Worm (Caenorhabditis elegans): ENCODE data around the gene R12B2.2.

The R12B2.2 gene

ce11 chrIII:5824450-5824972, 17.7 kb downstream of the R12B2.2 start:
- TF ChIP-seq zag-1 (tag; optimal IDR thresholded peaks at IDR 0.05), result no peak
- TF ChIP-seq egl-27 (tag; optimal IDR thresholded peaks at IDR 0.05), result no peak
- no peak for TF ChIP-seq nhr-25 (tag; optimal IDR thresholded peaks at IDR 0.05)
- no peak for TF ChIP-seq nhr-23 (tag; optimal IDR thresholded peaks at IDR 0.05)
- TF ChIP-seq lsy-12 (tag; optimal IDR thresholded peaks at IDR 0.05), result no peak
- TF ChIP-seq eor-1 (tag; optimal IDR thresholded peaks at IDR 0.05), result no peak
- no peak for TF ChIP-seq ceh-9 (tag; optimal IDR thresholded peaks at IDR 0.05)
- TF ChIP-seq aly-2 (tag; optimal IDR thresholded peaks at IDR 0.05), result no peak
- no peak for TF ChIP-seq nhr-237 (tag; optimal IDR thresholded peaks at IDR 0.05)
- TF ChIP-seq ZK546.5 (tag; optimal IDR thresholded peaks at IDR 0.05), result no peak
- TF ChIP-seq jun-1 (tag; optimal IDR thresholded peaks at IDR 0.05), result no peak
- no peak for TF ChIP-seq elt-2 (tag; optimal IDR thresholded peaks at IDR 0.05)
- no peak for TF ChIP-seq tbx-2 (tag; optimal IDR thresholded peaks at IDR 0.05)
- no peak for TF ChIP-seq egl-5 (tag; optimal IDR thresholded peaks at IDR 0.05)
- TF ChIP-seq nhr-67 (tag; optimal IDR thresholded peaks at IDR 0.05), result no peak
- no peak for TF ChIP-seq elt-3 (tag; optimal IDR thresholded peaks at IDR 0.05)
- TF ChIP-seq nfya-1 (tag; optimal IDR thresholded peaks at IDR 0.05; ENCODE audit: insufficient read depth), result no peak
- TF ChIP-seq nhr-11 (tag; optimal IDR thresholded peaks at IDR 0.05), result no peak
- no peak for TF ChIP-seq ceh-28 (tag; optimal IDR thresholded peaks at IDR 0.05)

ce11 chrIII:5826895-5827437, 20.1 kb downstream of the R12B2.2 start:
- no peak for TF ChIP-seq fkh-2 (tag; optimal IDR thresholded peaks at IDR 0.05)
- TF ChIP-seq egl-27 (tag; optimal IDR thresholded peaks at IDR 0.05), result no peak
- peak; percentile 3 for TF ChIP-seq nfya-1 (tag; optimal IDR thresholded peaks at IDR 0.05; ENCODE audit: insufficient read depth)
- TF ChIP-seq jun-1 (tag; optimal IDR thresholded peaks at IDR 0.05), result no peak
- TF ChIP-seq nhr-43 (tag; optimal IDR thresholded peaks at IDR 0.05; ENCODE audit: poor library complexity, severe bottlenecking), result no peak
- TF ChIP-seq skn-1 (tag; optimal IDR thresholded peaks at IDR 0.05), result no peak
- no peak for TF ChIP-seq ceh-16 (tag; optimal IDR thresholded peaks at IDR 0.05)
- TF ChIP-seq fkh-10 (GFP tag; optimal IDR thresholded peaks at IDR 0.05), result no peak
- TF ChIP-seq mdl-1 (tag; optimal IDR thresholded peaks at IDR 0.05), result no peak

ce11 chrIII:5828065-5828464, 21.2 kb downstream of the R12B2.2 start:
- TF ChIP-seq eor-1 (tag; optimal IDR thresholded peaks at IDR 0.05) (no peak), unc-39 (tag; optimal IDR thresholded peaks at IDR 0.05) (no peak), fkh-2 (tag; optimal IDR thresholded peaks at IDR 0.05) (no peak), hmg-11 (tag; optimal IDR thresholded peaks at IDR 0.05) (no peak), jun-1 (tag; optimal IDR thresholded peaks at IDR 0.05) (no peak), elt-3 (tag; optimal IDR thresholded peaks at IDR 0.05) (no peak)

ce11 chrIII:5832442-5832841, 25.6 kb downstream of the R12B2.2 start:
- TF ChIP-seq unc-39 (tag; optimal IDR thresholded peaks at IDR 0.05), result no peak
- TF ChIP-seq egl-5 (tag; optimal IDR thresholded peaks at IDR 0.05), result no peak
- TF ChIP-seq jun-1 (tag; optimal IDR thresholded peaks at IDR 0.05), result no peak
- no peak for TF ChIP-seq hmg-11 (tag; optimal IDR thresholded peaks at IDR 0.05)
- TF ChIP-seq daf-12 (tag; optimal IDR thresholded peaks at IDR 0.05), result no peak
- no peak for TF ChIP-seq nhr-12 (tag; optimal IDR thresholded peaks at IDR 0.05)
- no peak for TF ChIP-seq mdl-1 (tag; optimal IDR thresholded peaks at IDR 0.05)
- no peak for TF ChIP-seq nhr-11 (tag; optimal IDR thresholded peaks at IDR 0.05)
- TF ChIP-seq ceh-9 (tag; optimal IDR thresholded peaks at IDR 0.05), result no peak
- no peak for TF ChIP-seq tbx-2 (tag; optimal IDR thresholded peaks at IDR 0.05)
- TF ChIP-seq nhr-67 (tag; optimal IDR thresholded peaks at IDR 0.05), result no peak
- no peak for TF ChIP-seq nhr-77 (tag; optimal IDR thresholded peaks at IDR 0.05)
- no peak for TF ChIP-seq ceh-16 (tag; optimal IDR thresholded peaks at IDR 0.05)

ce11 chrIII:5833376-5833775, 26.6 kb downstream of the R12B2.2 start, which contains the start of the genes R12B2.13 and mdt-15:
Gene R12B2.13, minus strand, starts transcription at chrIII:5833476.
Gene mdt-15, minus strand, starts transcription at chrIII:5833751.
- TF ChIP-seq mdl-1 (tag; optimal IDR thresholded peaks at IDR 0.05) (no peak), pqm-1 (tag; optimal IDR thresholded peaks at IDR 0.05) (no peak), nhr-77 (tag; optimal IDR thresholded peaks at IDR 0.05) (no peak), elt-1 (tag; optimal IDR thresholded peaks at IDR 0.05) (no peak), zag-1 (tag; optimal IDR thresholded peaks at IDR 0.05) (no peak), skn-1 (tag; optimal IDR thresholded peaks at IDR 0.05) (no peak), ceh-16 (tag; optimal IDR thresholded peaks at IDR 0.05) (no peak), elt-2 (tag; optimal IDR thresholded peaks at IDR 0.05) (no peak), unc-39 (tag; optimal IDR thresholded peaks at IDR 0.05) (no peak), daf-12 (tag; optimal IDR thresholded peaks at IDR 0.05) (no peak), nhr-11 (tag; optimal IDR thresholded peaks at IDR 0.05) (no peak), ztf-11 (tag; optimal IDR thresholded peaks at IDR 0.05) (no peak), ztf-4 (tag; optimal IDR thresholded peaks at IDR 0.05) (no peak), nhr-237 (tag; optimal IDR thresholded peaks at IDR 0.05) (no peak), sea-2 (GFP tag; optimal IDR thresholded peaks at IDR 0.05) (no peak), nhr-12 (tag; optimal IDR thresholded peaks at IDR 0.05) (no peak), egl-27 (tag; optimal IDR thresholded peaks at IDR 0.05) (no peak), ceh-28 (tag; optimal IDR thresholded peaks at IDR 0.05) (no peak)
